Worm (Caenorhabditis elegans): Measurements from ENCODE around the gene nstp-8.

The nstp-8 gene

ce11 chrV:2221764-2222163 lies 6.3 kb downstream of the nstp-8 start, which contains the start of gene nhr-128:
Gene nhr-128, plus strand, starts transcription at chrV:2222064.
- TF ChIP-seq ztf-11 (tag; optimal IDR thresholded peaks at IDR 0.05) (no peak), ceh-8 (GFP tag; optimal IDR thresholded peaks at IDR 0.05) (no peak), mdl-1 (tag; optimal IDR thresholded peaks at IDR 0.05) (no peak), fkh-4 (tag; optimal IDR thresholded peaks at IDR 0.05; ENCODE audit: borderline replicate concordance) (no peak), unc-130 (tag; optimal IDR thresholded peaks at IDR 0.05) (no peak), nhr-77 (tag; optimal IDR thresholded peaks at IDR 0.05) (no peak), snu-23 (GFP tag; optimal IDR thresholded peaks at IDR 0.05) (no peak), aha-1 (tag; optimal IDR thresholded peaks at IDR 0.05) (no peak), isw-1 (GFP tag; IDR thresholded peaks at IDR 0.05) (no peak), nhr-237 (tag; optimal IDR thresholded peaks at IDR 0.05) (no peak), nhr-19 (GFP tag; conservative IDR thresholded peaks at IDR 0.05) (no peak), pag-3 (tag; optimal IDR thresholded peaks at IDR 0.05; ENCODE audit: borderline replicate concordance, insufficient read depth) (no peak), sptf-1 (tag; optimal IDR thresholded peaks at IDR 0.05) (no peak), nhr-71 (tag; optimal IDR thresholded peaks at IDR 0.05) (no peak), lin-35 (GFP tag; optimal IDR thresholded peaks at IDR 0.05) (no peak), nhr-76 (tag; optimal IDR thresholded peaks at IDR 0.05) (no peak), snpc-4 (tag; optimal IDR thresholded peaks at IDR 0.05) (no peak), C34B4.2 (tag; optimal IDR thresholded peaks at IDR 0.05) (no peak), fkh-10 (GFP tag; optimal IDR thresholded peaks at IDR 0.05) (no peak)

DNA sequence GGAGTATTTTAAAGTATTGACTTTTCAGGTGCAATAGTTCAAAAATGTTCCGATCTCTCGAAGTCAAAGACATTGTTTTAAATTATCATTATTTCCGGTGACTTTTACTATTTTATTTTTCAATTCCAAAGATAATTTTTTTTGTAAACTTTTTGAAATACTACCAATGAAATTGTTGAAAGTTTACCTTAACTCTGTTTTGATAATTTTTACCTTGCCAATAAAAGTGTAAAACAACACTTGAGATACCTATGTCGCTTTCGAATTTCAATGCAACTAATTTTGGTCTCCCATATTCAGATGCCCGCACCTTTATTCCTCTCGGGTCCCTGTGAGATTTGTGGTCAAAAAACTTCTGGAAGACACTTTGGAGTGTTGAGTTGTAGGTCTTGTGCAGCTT lies 9.7 kb downstream of the nstp-8 start, which contains the start of gene nhr-103:
nhr-103 (plus strand) TSS at position 301 of the 400 bp plus-strand sequence.
- TF ChIP-seq F16B12.6 (tag; optimal IDR thresholded peaks at IDR 0.05), result no peak
- no peak for TF ChIP-seq fkh-8 (tag; optimal IDR thresholded peaks at IDR 0.05)
- TF ChIP-seq elt-3 (tag; optimal IDR thresholded peaks at IDR 0.05), result no peak
- TF ChIP-seq nhr-84 (tag; optimal IDR thresholded peaks at IDR 0.05), result no peak
- TF ChIP-seq nhr-237 (tag; optimal IDR thresholded peaks at IDR 0.05), result no peak
- no peak for TF ChIP-seq mef-2 (tag; optimal IDR thresholded peaks at IDR 0.05)
- no peak for TF ChIP-seq elt-2 (tag; optimal IDR thresholded peaks at IDR 0.05)
- TF ChIP-seq alr-1 (tag; optimal IDR thresholded peaks at IDR 0.05; ENCODE audit: borderline replicate concordance), result no peak
- no peak for TF ChIP-seq nhr-19 (GFP tag; conservative IDR thresholded peaks at IDR 0.05)
- no peak for TF ChIP-seq dpl-1 (GFP tag; optimal IDR thresholded peaks at IDR 0.05)
- no peak for TF ChIP-seq blmp-1 (tag; optimal IDR thresholded peaks at IDR 0.05)
- TF ChIP-seq rnt-1 (tag; optimal IDR thresholded peaks at IDR 0.05), result no peak
- TF ChIP-seq mab-9 (GFP tag; IDR thresholded peaks at IDR 0.05), result no peak

DNA sequence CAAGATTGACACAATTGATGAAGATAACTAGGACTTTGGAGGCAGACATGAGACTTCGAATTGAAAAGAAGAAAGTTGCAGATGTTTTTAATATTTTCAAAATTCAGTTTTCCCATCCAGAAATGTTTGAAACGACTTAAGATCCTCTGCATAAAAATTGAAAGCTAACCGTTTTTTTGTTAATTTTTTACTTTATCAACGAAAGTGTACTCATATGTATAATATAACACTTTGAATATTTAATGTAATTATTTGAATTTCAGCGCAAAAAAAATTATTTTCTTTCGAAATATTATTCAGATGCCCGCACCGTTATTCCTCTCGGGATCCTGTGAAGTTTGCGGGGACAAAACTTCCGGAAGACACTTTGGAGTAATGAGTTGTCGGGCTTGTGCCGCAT lies 11.5 kb downstream of the nstp-8 start, which contains the start of gene nhr-18:
nhr-18 (plus strand) TSS at position 301 of the 400 bp plus-strand sequence.
- TF ChIP-seq ceh-63 (GFP tag; optimal IDR thresholded peaks at IDR 0.05), result no peak
- TF ChIP-seq efl-1 (optimal IDR thresholded peaks at IDR 0.05), result no peak
- TF ChIP-seq efl-1 (GFP tag; optimal IDR thresholded peaks at IDR 0.05 in 1 of 2), result peak in 1 of 2 experiments; percentile 15

- TF ChIP-seq pax-3 (tag; optimal IDR thresholded peaks at IDR 0.05) (no peak), jun-1 (tag; optimal IDR thresholded peaks at IDR 0.05) (no peak), tlp-1 (tag; optimal IDR thresholded peaks at IDR 0.05) (no peak), elt-2 (tag; optimal IDR thresholded peaks at IDR 0.05) (no peak), aly-2 (tag; optimal IDR thresholded peaks at IDR 0.05) (no peak), mep-1 (tag; optimal IDR thresholded peaks at IDR 0.05) (no peak), nhr-20 (tag; optimal IDR thresholded peaks at IDR 0.05) (no peak), ceh-88 (GFP tag; IDR thresholded peaks at IDR 0.05) (no peak), fkh-10 (GFP tag; optimal IDR thresholded peaks at IDR 0.05) (no peak), C04F5.9 (tag; optimal IDR thresholded peaks at IDR 0.05) (no peak), ceh-82 (tag; optimal IDR thresholded peaks at IDR 0.05) (no peak), F16B12.6 (tag; optimal IDR thresholded peaks at IDR 0.05) (no peak), fkh-4 (tag; optimal IDR thresholded peaks at IDR 0.05; ENCODE audit: borderline replicate concordance) (no peak), tbx-2 (tag; optimal IDR thresholded peaks at IDR 0.05) (no peak)
Measured at ce11 chrV:2228781-2229180, 13.3 kb downstream of the nstp-8 start, which contains the start of gene nhr-126. Gene nhr-126, plus strand, starts transcription at chrV:2229081.

Measured in whole organism, L1 larva.